Fruit fly (Drosophila melanogaster) whole organism: ENCODE data around the gene Mst85C.

Experiments
- CG8478 ChIP-seq: fragments of >200 bp; optimal IDR thresholded peaks from 2 replicates; lab custom pipeline; 2018; ENCODE audit warnings: inconsistent platforms
- Dll ChIP-seq: fragments of >200 bp; optimal IDR thresholded peaks from 2 replicates; lab custom pipeline; 2017
- EcR ChIP-seq, 2 experiments: fragments of >200 bp; optimal IDR thresholded peaks; 2 replicates each; lab custom pipeline; 2017; ENCODE audit warnings: missing biosample characterization in 2 of 2, missing genetic modification characterization in 2 of 2, missing genetic modification reagents in 2 of 2
- pan ChIP-seq: fragments of >200 bp; optimal IDR thresholded peaks from 2 replicates; lab custom pipeline; 2017
- psq ChIP-seq: fragments of >200 bp; optimal IDR thresholded peaks from 2 replicates; lab custom pipeline; 2017
- usp ChIP-seq: fragments of >200 bp; optimal IDR thresholded peaks from 2 replicates; lab custom pipeline; 2017; ENCODE audit warnings: missing biosample characterization, missing genetic modification characterization, mixed read lengths

Mst85C gene

dm6 chr3R:9048466-9049072 lies at the start of gene Mst85C:
TSS of gene Mst85C (plus strand) at chr3R:9048645.
- TF ChIP-seq usp (GFP tag; lab: Kevin White, UChicago) (no peak), psq (lab: Kevin White, UChicago) (no peak), CG8478 (lab: Kevin White, UChicago) (no peak), EcR (GFP tag; optimal IDR thresholded peaks at IDR 0.05; lab: Kevin White, UChicago) (no peak), pan (lab: Kevin White, UChicago) (no peak), Dll (lab: Kevin White, UChicago) (no peak)

- TF ChIP-seq Dll (lab: Kevin White, UChicago), result no peak
- TF ChIP-seq usp (GFP tag; lab: Kevin White, UChicago), result no peak
- TF ChIP-seq psq (lab: Kevin White, UChicago), result no peak
- TF ChIP-seq CG8478 (lab: Kevin White, UChicago), result no peak
- no peak for TF ChIP-seq EcR (GFP tag; optimal IDR thresholded peaks at IDR 0.05; lab: Kevin White, UChicago)
- TF ChIP-seq pan (lab: Kevin White, UChicago), result no peak
These were observed 46.7 kb upstream of the Mst85C start for dm6 chr3R:9001720-9002240.

dm6 chr3R:9002542-9002941 lies 45.9 kb upstream of the Mst85C start:
- TF ChIP-seq usp (GFP tag; lab: Kevin White, UChicago) (no peak), Dll (lab: Kevin White, UChicago) (no peak), psq (lab: Kevin White, UChicago) (no peak), EcR (GFP tag; optimal IDR thresholded peaks at IDR 0.05; lab: Kevin White, UChicago) (no peak), pan (lab: Kevin White, UChicago) (no peak), CG8478 (lab: Kevin White, UChicago) (no peak)

- TF ChIP-seq EcR (GFP tag; optimal IDR thresholded peaks at IDR 0.05; lab: Kevin White, UChicago) (no peak), CG8478 (lab: Kevin White, UChicago) (no peak), pan (lab: Kevin White, UChicago) (no peak), psq (lab: Kevin White, UChicago) (no peak), usp (GFP tag; lab: Kevin White, UChicago) (no peak), Dll (lab: Kevin White, UChicago) (no peak)
These were observed 44.7 kb upstream of the Mst85C start, which contains the start of the genes CG31100 and CG11980 for dm6 chr3R:9003600-9004223. TSS of gene CG31100 (minus strand) at chr3R:9003650. TSS of gene CG11980 (plus strand) at chr3R:9004017.

- TF ChIP-seq psq (lab: Kevin White, UChicago) (no peak), EcR (GFP tag; optimal IDR thresholded peaks at IDR 0.05; lab: Kevin White, UChicago) (no peak), usp (GFP tag; lab: Kevin White, UChicago) (no peak), Dll (lab: Kevin White, UChicago) (no peak), CG8478 (lab: Kevin White, UChicago) (no peak)
These were observed 42.3 kb upstream of the Mst85C start, which contains the start of the genes Prosbeta3 and Iru for dm6 chr3R:9006129-9006528. TSS of gene Prosbeta3 (minus strand) at chr3R:9006226. TSS of gene Iru (plus strand) at chr3R:9006456.

DNA sequence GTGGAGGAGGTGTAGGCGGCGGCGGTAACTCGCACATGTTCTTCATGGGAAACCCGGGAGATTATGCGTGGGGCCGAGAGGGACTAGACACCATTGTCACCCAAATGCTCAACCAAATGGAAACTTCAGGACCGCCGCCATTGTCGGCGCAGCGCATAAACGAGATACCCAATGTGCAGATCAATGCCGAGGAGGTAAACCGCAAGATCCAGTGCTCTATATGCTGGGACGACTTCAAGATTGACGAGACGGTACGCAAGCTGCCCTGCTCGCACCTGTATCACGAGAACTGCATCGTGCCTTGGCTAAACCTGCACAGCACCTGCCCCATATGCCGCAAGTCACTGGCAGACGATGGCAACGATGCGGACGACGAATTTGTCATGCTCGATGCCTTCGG lies 41.2 kb upstream of the Mst85C start:
- TF ChIP-seq psq (lab: Kevin White, UChicago) (no peak), CG8478 (lab: Kevin White, UChicago) (no peak), EcR (GFP tag; optimal IDR thresholded peaks at IDR 0.05; lab: Kevin White, UChicago) (no peak), pan (lab: Kevin White, UChicago) (no peak), usp (GFP tag; lab: Kevin White, UChicago) (no peak), Dll (lab: Kevin White, UChicago) (no peak)

DNA sequence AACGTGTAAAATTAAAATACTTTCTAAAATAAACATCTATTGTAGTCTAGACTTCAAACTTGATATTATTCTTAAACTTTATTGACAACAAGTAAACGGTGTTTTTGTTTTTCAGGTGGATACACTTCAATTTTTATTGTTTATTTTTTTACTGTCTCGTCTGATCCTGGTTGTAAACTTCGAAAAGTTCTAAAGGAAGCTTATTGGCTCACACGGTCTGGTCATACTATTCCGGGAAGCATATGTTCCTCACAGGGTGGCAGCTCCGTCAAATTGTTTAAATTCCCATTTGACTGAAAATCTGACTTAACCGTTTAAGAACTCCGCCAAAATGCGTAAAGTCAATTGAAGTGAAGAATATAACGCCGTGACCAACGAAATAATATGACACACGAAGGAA lies 40.2 kb upstream of the Mst85C start, which contains the start of gene CG11983:
Gene CG11983 (plus strand): TSS at position 120 of the 400 bp plus-strand sequence.
- TF ChIP-seq EcR (GFP tag; optimal IDR thresholded peaks at IDR 0.05; lab: Kevin White, UChicago), result no peak
- TF ChIP-seq psq (lab: Kevin White, UChicago), result no peak
- TF ChIP-seq pan (lab: Kevin White, UChicago), result no peak
- TF ChIP-seq CG8478 (lab: Kevin White, UChicago), result no peak
- TF ChIP-seq Dll (lab: Kevin White, UChicago), result no peak
- no peak for TF ChIP-seq usp (GFP tag; lab: Kevin White, UChicago)

DNA sequence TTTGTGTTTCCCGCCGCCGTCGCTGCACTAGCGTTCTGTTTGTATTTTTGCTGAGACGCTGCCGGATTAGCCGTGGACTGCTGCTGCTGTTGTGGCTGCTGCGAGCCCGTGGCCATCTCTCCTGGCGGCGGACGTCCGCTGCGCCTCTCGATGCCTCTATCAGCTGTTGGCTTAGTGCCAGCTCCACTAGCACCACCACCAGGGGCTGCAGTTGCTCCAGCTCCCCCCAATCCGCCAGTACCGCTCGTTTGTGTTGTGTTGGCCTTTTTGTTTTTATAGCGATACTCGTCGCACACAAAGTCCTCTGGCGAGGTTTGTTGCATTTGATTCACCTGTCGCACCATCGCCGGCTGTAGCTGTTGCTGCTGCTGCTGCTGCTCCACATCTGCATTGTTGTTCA lies 37.8 kb upstream of the Mst85C start:
- no peak for TF ChIP-seq EcR (GFP tag; optimal IDR thresholded peaks at IDR 0.05; lab: Kevin White, UChicago)

dm6 chr3R:9011708-9012107 lies 36.7 kb upstream of the Mst85C start:
- no peak for TF ChIP-seq psq (lab: Kevin White, UChicago)
- no peak for TF ChIP-seq usp (GFP tag; lab: Kevin White, UChicago)
- no peak for TF ChIP-seq pan (lab: Kevin White, UChicago)
- no peak for TF ChIP-seq EcR (GFP tag; optimal IDR thresholded peaks at IDR 0.05; lab: Kevin White, UChicago)
- TF ChIP-seq Dll (lab: Kevin White, UChicago), result no peak
- no peak for TF ChIP-seq CG8478 (lab: Kevin White, UChicago)

dm6 chr3R:9013765-9014380 lies 34.6 kb upstream of the Mst85C start:
- TF ChIP-seq psq (lab: Kevin White, UChicago), result no peak
- no peak for TF ChIP-seq CG8478 (lab: Kevin White, UChicago)
- TF ChIP-seq EcR (GFP tag; optimal IDR thresholded peaks at IDR 0.05; lab: Kevin White, UChicago), result no peak
- TF ChIP-seq usp (GFP tag; lab: Kevin White, UChicago), result no peak
- TF ChIP-seq Dll (lab: Kevin White, UChicago), result no peak
- no peak for TF ChIP-seq pan (lab: Kevin White, UChicago)
